Worm (Caenorhabditis elegans): ENCODE results near the gene cah-1.

ce11 chrIII:5112998-5113397 lies 27.6 kb upstream of the cah-1 start:
- no peak for TF ChIP-seq med-1 (GFP tag; optimal IDR thresholded peaks at IDR 0.05; ENCODE audit: insufficient read depth)
- no peak for TF ChIP-seq flt-1 (GFP tag; IDR thresholded peaks at IDR 0.05)
- TF ChIP-seq tab-1 (GFP tag; IDR thresholded peaks at IDR 0.05), result no peak
- TF ChIP-seq klf-2 (GFP tag; conservative IDR thresholded peaks at IDR 0.05), result no peak
- no peak for TF ChIP-seq T22C8.4 (GFP tag; IDR thresholded peaks at IDR 0.05)
- no peak for TF ChIP-seq ztf-23 (GFP tag; IDR thresholded peaks at IDR 0.05)

Measured in whole organism, midembryonic.